Comparison of ENCODE assay signal across 5 worm cellular contexts in genomic region chrII:8933693-8934432, ce11.
TF ChIP-seq lines count a peak whose summit lies in the region.

T21B10.3 (plus strand) TSS chrII:8934382.

TF ChIP-seq in whole organism, L1 larva, 84 proteins besides CTCF, POLR2A, EP300 and RAD21 (continues in another document):
- TF ChIP-seq pag-3 (tag; optimal IDR thresholded peaks at IDR 0.05; lab: Kevin White, UChicago; ENCODE audit: borderline replicate concordance, insufficient read depth): no peak
- TF ChIP-seq nhr-85 (tag; lab: Kevin White, UChicago): peak; percentile 63
- peak; percentile 20 for TF ChIP-seq ztf-4 (tag; optimal IDR thresholded peaks at IDR 0.05; lab: Kevin White, UChicago)
- no peak for TF ChIP-seq lin-15B (tag; optimal IDR thresholded peaks at IDR 0.05; lab: Kevin White, UChicago)
- no peak for TF ChIP-seq elt-2 (tag; optimal IDR thresholded peaks at IDR 0.05; lab: Kevin White, UChicago)
- TF ChIP-seq rnt-1 (tag; optimal IDR thresholded peaks at IDR 0.05; lab: Kevin White, UChicago): peak; percentile 22
- no peak for TF ChIP-seq lin-13 (GFP tag; optimal IDR thresholded peaks at IDR 0.05; lab: Kevin White, UChicago)
- peak; percentile 8 for TF ChIP-seq nhr-19 (GFP tag; conservative IDR thresholded peaks at IDR 0.05; lab: Robert Waterston, UW)
- TF ChIP-seq nhr-71 (tag; optimal IDR thresholded peaks at IDR 0.05; lab: Kevin White, UChicago): peak; percentile 56
- peak in 1 of 2 experiments; percentile 16 for TF ChIP-seq lsy-2 (tag; optimal IDR thresholded peaks at IDR 0.05; lab: Kevin White, UChicago)
- peak; percentile 72 for TF ChIP-seq aly-2 (tag; optimal IDR thresholded peaks at IDR 0.05; lab: Kevin White, UChicago)
- peak; percentile 83 for TF ChIP-seq ama-1 (optimal IDR thresholded peaks at IDR 0.05; lab: Kevin White, UChicago)
- peak; percentile 3 to 15 for TF ChIP-seq efl-1 (optimal IDR thresholded peaks at IDR 0.05; lab: Kevin White, UChicago)
- TF ChIP-seq efl-1 (GFP tag; optimal IDR thresholded peaks at IDR 0.05 in 1 of 2; lab: Kevin White, UChicago): no peak
- TF ChIP-seq ceh-88 (GFP tag; IDR thresholded peaks at IDR 0.05; lab: Robert Waterston, UW): 0 out of 2 replicates have a peak, but pooled peaks have one; percentile 15
- no peak for TF ChIP-seq ceh-82 (tag; optimal IDR thresholded peaks at IDR 0.05; lab: Kevin White, UChicago)
- TF ChIP-seq nhr-90 (tag; optimal IDR thresholded peaks at IDR 0.05; lab: Kevin White, UChicago; ENCODE audit: poor library complexity): peak; percentile 11
- TF ChIP-seq nhr-47 (tag; optimal IDR thresholded peaks at IDR 0.05; lab: Kevin White, UChicago): peak; percentile 14

TF ChIP-seq in whole organism, L2 larva, 48 proteins besides CTCF, POLR2A, EP300 and RAD21 (continues in another document):
- no peak for TF ChIP-seq nhr-23 (tag; optimal IDR thresholded peaks at IDR 0.05; lab: Kevin White, UChicago)
- no peak for TF ChIP-seq nhr-12 (tag; optimal IDR thresholded peaks at IDR 0.05; lab: Kevin White, UChicago)
- TF ChIP-seq egl-27 (tag; optimal IDR thresholded peaks at IDR 0.05; lab: Kevin White, UChicago): no peak
- TF ChIP-seq dmd-4 (tag; optimal IDR thresholded peaks at IDR 0.05; lab: Kevin White, UChicago): no peak
- no peak for TF ChIP-seq elt-3 (tag; optimal IDR thresholded peaks at IDR 0.05; lab: Kevin White, UChicago)
- TF ChIP-seq unc-39 (tag; optimal IDR thresholded peaks at IDR 0.05; lab: Kevin White, UChicago): no peak
- peak; percentile 10 for TF ChIP-seq sma-3 (GFP tag; optimal IDR thresholded peaks at IDR 0.05; lab: Kevin White, UChicago)
- TF ChIP-seq R02D3.7 (tag; optimal IDR thresholded peaks at IDR 0.05; lab: Kevin White, UChicago): no peak
- TF ChIP-seq snpc-4 (tag; optimal IDR thresholded peaks at IDR 0.05; lab: Kevin White, UChicago): no peak
- TF ChIP-seq unc-62 (GFP tag; optimal IDR thresholded peaks at IDR 0.05; lab: Kevin White, UChicago): no peak
- no peak for TF ChIP-seq elt-1 (tag; optimal IDR thresholded peaks at IDR 0.05; lab: Kevin White, UChicago)
- TF ChIP-seq C34F6.9 (tag; optimal IDR thresholded peaks at IDR 0.05; lab: Kevin White, UChicago): peak; percentile 10
- TF ChIP-seq nhr-10 (tag; optimal IDR thresholded peaks at IDR 0.05; lab: Kevin White, UChicago): no peak
- TF ChIP-seq nhr-25 (tag; optimal IDR thresholded peaks at IDR 0.05; lab: Kevin White, UChicago): no peak
- no peak for TF ChIP-seq skn-1 (tag; optimal IDR thresholded peaks at IDR 0.05; lab: Kevin White, UChicago)
- no peak for TF ChIP-seq lin-39 (tag; optimal IDR thresholded peaks at IDR 0.05; lab: Kevin White, UChicago)
- TF ChIP-seq nhr-11 (tag; optimal IDR thresholded peaks at IDR 0.05; lab: Kevin White, UChicago): no peak
- no peak for TF ChIP-seq mdl-1 (tag; optimal IDR thresholded peaks at IDR 0.05; lab: Kevin White, UChicago)
- TF ChIP-seq sma-9 (GFP tag; optimal IDR thresholded peaks at IDR 0.05; lab: Kevin White, UChicago): peak; percentile 56
- TF ChIP-seq sma-9 (tag; optimal IDR thresholded peaks at IDR 0.05; lab: Kevin White, UChicago): no peak

TF ChIP-seq in whole organism, L3 larva, 47 proteins besides CTCF, POLR2A, EP300 and RAD21:
- TF ChIP-seq ama-1 (optimal IDR thresholded peaks at IDR 0.05; lab: Kevin White, UChicago): peak; percentile 96
- peak; percentile 33 for TF ChIP-seq R02D3.7 (tag; optimal IDR thresholded peaks at IDR 0.05; lab: Kevin White, UChicago)
- peak; percentile 4 for TF ChIP-seq nfya-1 (tag; optimal IDR thresholded peaks at IDR 0.05; lab: Kevin White, UChicago; ENCODE audit: insufficient read depth)
- no peak for TF ChIP-seq skn-1 (tag; optimal IDR thresholded peaks at IDR 0.05; lab: Kevin White, UChicago)
- TF ChIP-seq nhr-43 (tag; optimal IDR thresholded peaks at IDR 0.05; lab: Kevin White, UChicago; ENCODE audit: poor library complexity, severe bottlenecking): peak; percentile 15
- no peak for TF ChIP-seq nhr-23 (tag; optimal IDR thresholded peaks at IDR 0.05; lab: Kevin White, UChicago)
- no peak for TF ChIP-seq aly-2 (tag; optimal IDR thresholded peaks at IDR 0.05; lab: Kevin White, UChicago)
- peak; percentile 31 for TF ChIP-seq hmg-11 (tag; optimal IDR thresholded peaks at IDR 0.05; lab: Kevin White, UChicago)

TF ChIP-seq in whole organism, L4 larva, 104 proteins besides CTCF, POLR2A, EP300 and RAD21 (continues in another document):
- TF ChIP-seq zip-2 (tag; optimal IDR thresholded peaks at IDR 0.05; lab: Kevin White, UChicago): no peak
- TF ChIP-seq ama-1 (optimal IDR thresholded peaks at IDR 0.05; lab: Kevin White, UChicago): peak; percentile 89
- TF ChIP-seq nhr-41 (GFP tag; IDR thresholded peaks at IDR 0.05; lab: Robert Waterston, UW): 0 out of 2 replicates have a peak, but pooled peaks have one; percentile 44
- TF ChIP-seq nhr-11 (tag; optimal IDR thresholded peaks at IDR 0.05; lab: Kevin White, UChicago): no peak
- peak; percentile 91 for TF ChIP-seq zfp-3 (GFP tag; conservative IDR thresholded peaks at IDR 0.05; lab: Robert Waterston, UW)
- TF ChIP-seq ceh-20 (GFP tag; IDR thresholded peaks at IDR 0.05; lab: Robert Waterston, UW): peak; percentile 53; the same call in 1 of the 2 replicates
- peak; percentile 93 for TF ChIP-seq unc-130 (GFP tag; optimal IDR thresholded peaks at IDR 0.05; lab: Kevin White, UChicago)
- TF ChIP-seq nhr-10 (tag; optimal IDR thresholded peaks at IDR 0.05; lab: Kevin White, UChicago): no peak
- TF ChIP-seq aha-1 (tag; lab: Kevin White, UChicago): peak; percentile 89
- TF ChIP-seq dmd-8 (GFP tag; IDR thresholded peaks at IDR 0.05; lab: Robert Waterston, UW): peak; percentile 58; the same call in 1 of the 2 replicates
- TF ChIP-seq mdt-29 (GFP tag; IDR thresholded peaks at IDR 0.05; lab: Robert Waterston, UW): peak; percentile 65; the same call in 1 of the 2 replicates
- peak in 1 of 2 experiments; percentile 47 for TF ChIP-seq hif-1 (tag; optimal IDR thresholded peaks at IDR 0.05; lab: Kevin White, UChicago)
- peak; percentile 68; the same call in 1 of the 2 replicates for TF ChIP-seq T26A8.4 (GFP tag; IDR thresholded peaks at IDR 0.05; lab: Robert Waterston, UW)
- no peak for TF ChIP-seq saeg-2 (GFP tag; IDR thresholded peaks at IDR 0.05; lab: Robert Waterston, UW)
- TF ChIP-seq unc-62 (GFP tag; optimal IDR thresholded peaks at IDR 0.05 in 1 of 2; lab: Kevin White, UChicago): no peak
- TF ChIP-seq unc-62 (tag; optimal IDR thresholded peaks at IDR 0.05; lab: Kevin White, UChicago): no peak
- TF ChIP-seq ceh-62 (tag; optimal IDR thresholded peaks at IDR 0.05; lab: Kevin White, UChicago): no peak
- no peak for TF ChIP-seq ceh-82 (tag; optimal IDR thresholded peaks at IDR 0.05; lab: Kevin White, UChicago)
- TF ChIP-seq mes-2 (tag; optimal IDR thresholded peaks at IDR 0.05; lab: Kevin White, UChicago; ENCODE audit: poor library complexity, severe bottlenecking): peak; percentile 54
- TF ChIP-seq Y75B8A.6 (GFP tag; IDR thresholded peaks at IDR 0.05; lab: Robert Waterston, UW): no peak
- no peak for TF ChIP-seq dpl-1 (GFP tag; optimal IDR thresholded peaks at IDR 0.05; lab: Kevin White, UChicago)
- TF ChIP-seq vab-7 (GFP tag; IDR thresholded peaks at IDR 0.05; lab: Robert Waterston, UW): peak; percentile 54; the same call in 1 of the 2 replicates
- peak; percentile 75 for TF ChIP-seq tra-1 (GFP tag; IDR thresholded peaks at IDR 0.05; lab: Robert Waterston, UW)
- peak; percentile 40 for TF ChIP-seq dmd-6 (GFP tag; IDR thresholded peaks at IDR 0.05; lab: Robert Waterston, UW)
- TF ChIP-seq D1046.2 (GFP tag; IDR thresholded peaks at IDR 0.05; lab: Robert Waterston, UW): 0 out of 2 replicates have a peak, but pooled peaks have one; percentile 61

TF ChIP-seq in whole organism, young adult, 124 proteins besides CTCF, POLR2A, EP300 and RAD21 (continues in another document):
- TF ChIP-seq hsf-1 (GFP tag; IDR thresholded peaks at IDR 0.05; lab: Robert Waterston, UW) (peak; percentile 91), F37B4.10 (GFP tag; IDR thresholded peaks at IDR 0.05; lab: Robert Waterston, UW) (no peak), atf-7 (tag; optimal IDR thresholded peaks at IDR 0.05; lab: Kevin White, UChicago) (peak; percentile 42), hmg-20 (GFP tag; IDR thresholded peaks at IDR 0.05; lab: Robert Waterston, UW) (0 out of 2 replicates have a peak, but pooled peaks have one; percentile 31), lin-35 (GFP tag; optimal IDR thresholded peaks at IDR 0.05; lab: Kevin White, UChicago) (peak in 2 of 3 experiments; percentile 53 to 89), Y56A3A.18 (GFP tag; IDR thresholded peaks at IDR 0.05; lab: Robert Waterston, UW) (peak; percentile 90), T26A5.8 (tag; optimal IDR thresholded peaks at IDR 0.05; lab: Kevin White, UChicago) (no peak), attf-5 (GFP tag; optimal IDR thresholded peaks at IDR 0.05; lab: Kevin White, UChicago) (peak; percentile 24), ztf-6 (GFP tag; IDR thresholded peaks at IDR 0.05; lab: Robert Waterston, UW) (no peak), ceh-100 (GFP tag; IDR thresholded peaks at IDR 0.05; lab: Robert Waterston, UW) (peak; percentile 60), ztf-22 (GFP tag; optimal IDR thresholded peaks at IDR 0.05; lab: Kevin White, UChicago) (no peak), egl-18 (GFP tag; IDR thresholded peaks at IDR 0.05; lab: Robert Waterston, UW) (0 out of 2 replicates have a peak, but pooled peaks have one; percentile 67), ztf-3 (GFP tag; optimal IDR thresholded peaks at IDR 0.05; lab: Kevin White, UChicago) (no peak), bed-2 (GFP tag; IDR thresholded peaks at IDR 0.05; lab: Robert Waterston, UW) (peak; percentile 24; the same call in 1 of the 2 replicates), ztf-28 (GFP tag; IDR thresholded peaks at IDR 0.05; lab: Robert Waterston, UW) (peak; percentile 94), unc-130 (GFP tag; optimal IDR thresholded peaks at IDR 0.05; lab: Kevin White, UChicago) (peak; percentile 95), mcd-1 (GFP tag; IDR thresholded peaks at IDR 0.05; lab: Robert Waterston, UW) (peak; percentile 79), let-526 (GFP tag; IDR thresholded peaks at IDR 0.05; lab: Robert Waterston, UW) (peak; percentile 44; the same call in 1 of the 2 replicates), hlh-12 (tag; optimal IDR thresholded peaks at IDR 0.05; lab: Kevin White, UChicago) (no peak), ccch-3 (GFP tag; optimal IDR thresholded peaks at IDR 0.05; lab: Kevin White, UChicago) (no peak), madf-10 (tag; optimal IDR thresholded peaks at IDR 0.05; lab: Kevin White, UChicago) (peak; percentile 62), ceh-91 (GFP tag; IDR thresholded peaks at IDR 0.05; lab: Robert Waterston, UW) (peak; percentile 97), lsl-1 (GFP tag; optimal IDR thresholded peaks at IDR 0.05; lab: Kevin White, UChicago) (peak; percentile 100), tlf-1 (GFP tag; optimal IDR thresholded peaks at IDR 0.05; lab: Kevin White, UChicago) (peak; percentile 94), nfyb-1 (GFP tag; IDR thresholded peaks at IDR 0.05; lab: Robert Waterston, UW) (peak; percentile 73; the same call in 1 of the 2 replicates), D2030.7 (GFP tag; IDR thresholded peaks at IDR 0.05; lab: Robert Waterston, UW) (peak; percentile 97), pha-4 (tag; optimal IDR thresholded peaks at IDR 0.05; lab: Kevin White, UChicago) (no peak), hmg-1.2 (GFP tag; IDR thresholded peaks at IDR 0.05; lab: Robert Waterston, UW) (peak; percentile 75)
